Worm (Caenorhabditis elegans): Measurements from ENCODE around the gene glrx-3.
"Not testable (repeated sequence)": the region's sequence is repeated elsewhere in the genome, so short reads cannot be mapped to it uniquely, and the experiment has no call there.

glrx-3 gene

ce11 chrV:4364517-4364916 lies 23.4 kb upstream of the glrx-3 start, which contains the start of gene grl-13:
Gene grl-13, minus strand, starts transcription at chrV:4364617.
- TF ChIP-seq dao-5 (tag; optimal IDR thresholded peaks at IDR 0.05) (no peak), him-1 (tag; optimal IDR thresholded peaks at IDR 0.05) (no peak), W03F9.2 (tag; optimal IDR thresholded peaks at IDR 0.05) (no peak)

DNA sequence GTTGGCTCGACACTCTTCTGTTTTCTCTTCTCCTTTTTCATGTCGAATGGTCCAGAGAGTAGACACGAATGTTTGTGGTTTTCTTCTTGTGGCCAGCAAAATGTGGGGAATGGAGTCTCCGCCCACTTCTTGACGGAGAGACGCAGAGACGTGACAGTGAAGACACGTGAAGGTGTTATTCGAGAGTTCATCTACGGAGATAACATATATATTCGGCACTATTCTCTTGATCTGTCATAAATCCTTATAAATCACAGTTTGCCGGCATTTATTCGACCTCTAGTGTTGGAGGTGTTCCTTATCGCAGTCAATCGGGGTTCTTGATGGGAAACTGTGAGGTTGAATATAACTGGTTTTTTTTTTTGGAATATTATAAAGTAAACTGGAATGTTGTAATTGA lies 20.4 kb upstream of the glrx-3 start, which contains the start of gene F32D1.3:
Gene F32D1.3, minus strand, starts transcription at position 65 of the 400 bp plus-strand sequence.
- TF ChIP-seq dao-5 (tag; optimal IDR thresholded peaks at IDR 0.05) (no peak), W03F9.2 (tag; optimal IDR thresholded peaks at IDR 0.05) (no peak), him-1 (tag; optimal IDR thresholded peaks at IDR 0.05) (no peak)

DNA sequence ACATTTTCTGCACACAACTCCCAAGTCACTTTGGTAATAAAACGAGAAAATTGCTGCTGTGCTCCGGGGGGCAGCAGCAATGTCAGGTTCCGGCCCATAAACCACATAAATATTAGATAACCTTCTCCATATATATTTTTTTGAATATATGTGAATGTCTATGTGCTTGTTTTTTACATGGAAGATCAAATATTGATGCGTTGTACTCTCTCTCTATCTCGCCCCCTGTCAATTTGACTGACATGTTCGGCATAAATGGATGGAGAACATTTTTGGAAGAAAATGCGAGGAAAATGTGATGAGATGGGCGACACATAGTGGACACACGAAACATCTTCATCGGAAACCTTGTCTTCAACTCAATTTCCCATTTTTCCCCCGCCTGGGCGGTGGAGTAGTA lies 18.9 kb upstream of the glrx-3 start:
- TF ChIP-seq W03F9.2 (tag; optimal IDR thresholded peaks at IDR 0.05), result no peak
- no peak for TF ChIP-seq him-1 (tag; optimal IDR thresholded peaks at IDR 0.05)
- no peak for TF ChIP-seq dao-5 (tag; optimal IDR thresholded peaks at IDR 0.05)

ce11 chrV:4359127-4359526 lies 18.0 kb upstream of the glrx-3 start:
- TF ChIP-seq dao-5 (tag; optimal IDR thresholded peaks at IDR 0.05) (no peak), him-1 (tag; optimal IDR thresholded peaks at IDR 0.05) (no peak), W03F9.2 (tag; optimal IDR thresholded peaks at IDR 0.05) (no peak)

- TF ChIP-seq W03F9.2 (tag; optimal IDR thresholded peaks at IDR 0.05), result no peak
- no peak for TF ChIP-seq him-1 (tag; optimal IDR thresholded peaks at IDR 0.05)
- no peak for TF ChIP-seq dao-5 (tag; optimal IDR thresholded peaks at IDR 0.05)
These were observed 16.3 kb upstream of the glrx-3 start for ce11 chrV:4357369-4357768.

- no peak for TF ChIP-seq him-1 (tag; optimal IDR thresholded peaks at IDR 0.05)
- TF ChIP-seq W03F9.2 (tag; optimal IDR thresholded peaks at IDR 0.05), result no peak
- TF ChIP-seq dao-5 (tag; optimal IDR thresholded peaks at IDR 0.05), result no peak
These were observed 15.0 kb upstream of the glrx-3 start for ce11 chrV:4356047-4356612.

- TF ChIP-seq him-1 (tag; optimal IDR thresholded peaks at IDR 0.05) (no peak), W03F9.2 (tag; optimal IDR thresholded peaks at IDR 0.05) (no peak), dao-5 (tag; optimal IDR thresholded peaks at IDR 0.05) (no peak)
These were observed 5.7 kb upstream of the glrx-3 start, which contains the start of gene mcm-7 for ce11 chrV:4346799-4347198. Gene mcm-7, plus strand, starts transcription at chrV:4347166.

- TF ChIP-seq dao-5 (tag; optimal IDR thresholded peaks at IDR 0.05), result no peak
- TF ChIP-seq him-1 (tag; optimal IDR thresholded peaks at IDR 0.05), result no peak
- no peak for TF ChIP-seq W03F9.2 (tag; optimal IDR thresholded peaks at IDR 0.05)
These were observed 5.2 kb upstream of the glrx-3 start, which contains the start of gene hpo-18 for ce11 chrV:4346325-4346724. Gene hpo-18, minus strand, starts transcription at chrV:4346425.

- no peak for TF ChIP-seq dao-5 (tag; optimal IDR thresholded peaks at IDR 0.05)
- TF ChIP-seq him-1 (tag; optimal IDR thresholded peaks at IDR 0.05), result no peak
- TF ChIP-seq W03F9.2 (tag; optimal IDR thresholded peaks at IDR 0.05), result no peak
These were observed 4.6 kb upstream of the glrx-3 start, which contains the start of gene figl-1 for ce11 chrV:4345714-4346113. Gene figl-1, minus strand, starts transcription at chrV:4345999.

ce11 chrV:4341736-4342135 lies 628 bp upstream of the glrx-3 start:
- TF ChIP-seq him-1 (tag; optimal IDR thresholded peaks at IDR 0.05) (no peak), dao-5 (tag; optimal IDR thresholded peaks at IDR 0.05) (no peak), W03F9.2 (tag; optimal IDR thresholded peaks at IDR 0.05) (no peak)

DNA sequence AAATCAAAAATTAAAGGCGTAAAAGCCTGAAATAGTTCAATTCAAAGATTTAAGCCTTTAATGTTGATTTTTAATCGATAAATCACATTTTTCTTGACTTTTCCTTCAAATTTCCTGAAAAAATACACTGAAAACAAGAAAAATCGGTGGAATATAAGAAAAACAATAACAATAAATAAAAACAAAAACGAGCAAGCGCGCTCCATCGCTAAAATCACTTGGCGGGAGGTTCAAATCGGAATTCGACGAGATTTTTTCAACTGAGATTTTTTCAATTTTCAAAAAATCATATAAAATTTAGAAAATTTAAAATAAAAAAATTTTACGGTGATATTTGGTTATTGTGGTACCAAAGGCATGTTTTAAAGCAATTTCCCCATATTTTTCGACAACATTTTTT lies 1.6 kb downstream of the glrx-3 start:
- TF ChIP-seq W03F9.2 (tag; optimal IDR thresholded peaks at IDR 0.05) (no peak), him-1 (tag; optimal IDR thresholded peaks at IDR 0.05) (no peak)

ce11 chrV:4336462-4336861 lies 4.6 kb downstream of the glrx-3 start, which contains the start of gene irld-1:
Gene irld-1, plus strand, starts transcription at chrV:4336762.
- not testable (repeated sequence) for TF ChIP-seq him-1, W03F9.2, dao-5 (tag; optimal IDR thresholded peaks at IDR 0.05)

DNA sequence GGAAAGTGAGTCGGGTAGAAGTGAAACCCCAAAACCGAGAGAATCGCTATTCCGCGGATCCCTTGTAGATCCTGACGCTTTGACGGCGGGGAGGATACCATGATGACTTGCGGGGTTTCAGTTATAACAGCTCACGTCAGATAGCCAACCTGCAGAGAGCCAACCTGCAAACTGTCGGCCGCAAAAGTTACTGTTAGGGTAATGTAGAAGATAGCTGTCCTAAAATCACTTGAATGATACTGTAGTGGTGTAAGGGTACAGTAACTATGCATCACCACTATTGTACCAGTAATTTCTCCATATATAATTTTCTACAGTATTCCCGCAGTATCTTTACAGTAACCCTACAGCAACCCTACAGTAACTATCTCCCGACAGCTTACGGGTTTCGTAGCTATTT lies 8.7 kb downstream of the glrx-3 start, which contains the start of gene oac-12:
Gene oac-12, minus strand, starts transcription at position 101 of the 400 bp plus-strand sequence.
- no peak for TF ChIP-seq W03F9.2 (tag; optimal IDR thresholded peaks at IDR 0.05)
- no peak for TF ChIP-seq dao-5 (tag; optimal IDR thresholded peaks at IDR 0.05)
- no peak for TF ChIP-seq him-1 (tag; optimal IDR thresholded peaks at IDR 0.05)

ce11 chrV:4330820-4331219 lies 10.3 kb downstream of the glrx-3 start:
- no peak for TF ChIP-seq him-1 (tag; optimal IDR thresholded peaks at IDR 0.05)
- no peak for TF ChIP-seq dao-5 (tag; optimal IDR thresholded peaks at IDR 0.05)
- TF ChIP-seq W03F9.2 (tag; optimal IDR thresholded peaks at IDR 0.05), result no peak

ce11 chrV:4326841-4327240 lies 14.3 kb downstream of the glrx-3 start, which contains the start of gene D2063.1:
Gene D2063.1, plus strand, starts transcription at chrV:4327121.
- TF ChIP-seq dao-5 (tag; optimal IDR thresholded peaks at IDR 0.05), result no peak
- no peak for TF ChIP-seq W03F9.2 (tag; optimal IDR thresholded peaks at IDR 0.05)
- no peak for TF ChIP-seq him-1 (tag; optimal IDR thresholded peaks at IDR 0.05)
